Worm (Caenorhabditis elegans) whole organism, L4 larva: ENCODE results near the gene elo-8.

ENCODE experiments used
- F26F4.8 ChIP-seq: fragments of 200-800 bp; sonication (Bioruptor generic); conservative IDR thresholded peaks from 2 replicates; pipeline ENCODE4 v1.3.6; 2022; ENCODE audit warnings: missing genetic modification characterization, missing compliant biosample characterization
- F37D6.2 ChIP-seq: sonication (generic microtip); optimal IDR thresholded peaks from 2 replicates; lab custom pipeline; 2016; ENCODE audit warnings: mild to moderate bottlenecking, missing genetic modification characterization, missing compliant biosample characterization
- Y5F2A.4 ChIP-seq: fragments of 200-800 bp; sonication (Bioruptor generic); optimal IDR thresholded peaks from 2 replicates; lab custom pipeline; 2018; ENCODE audit warnings: mild to moderate bottlenecking, missing genetic modification characterization, missing compliant biosample characterization
- ZK546.5 ChIP-seq, 2 experiments: sonication (generic microtip); optimal IDR thresholded peaks; 2 replicates each; lab custom pipeline; 2017; ENCODE audit warnings: missing biosample characterization in 2 of 2, missing genetic modification characterization in 2 of 2
- ama-1 ChIP-seq: fragments of 150-350 bp; optimal IDR thresholded peaks from 2 replicates; lab custom pipeline; 2014; ENCODE audit warnings: inconsistent platforms, mixed read lengths
- arid-1 ChIP-seq: fragments of 200-800 bp; sonication (Bioruptor generic); conservative IDR thresholded peaks from 2 replicates; pipeline ENCODE4 v1.3.6; 2022; ENCODE audit warnings: missing genetic modification reagents, missing genetic modification characterization, missing compliant biosample characterization
- attf-4 ChIP-seq: sonication (generic microtip); optimal IDR thresholded peaks from 3 replicates; lab custom pipeline; 2017; ENCODE audit warnings: missing biosample characterization, missing genetic modification characterization
- ceh-20 ChIP-seq: fragments of 200-800 bp; sonication (Bioruptor generic); IDR thresholded peaks from 2 replicates; pipeline ENCODE4 v1.3.6; 2022; ENCODE audit warnings: missing genetic modification reagents, missing genetic modification characterization, missing compliant biosample characterization
- ceh-28 ChIP-seq: fragments of 150-350 bp; optimal IDR thresholded peaks from 2 replicates; lab custom pipeline; 2014; ENCODE audit warnings: missing biosample characterization, missing genetic modification reagents, missing genetic modification characterization
- ceh-32 ChIP-seq: sonication (generic microtip); optimal IDR thresholded peaks from 2 replicates; lab custom pipeline; 2016; ENCODE audit warnings: mild to moderate bottlenecking, missing genetic modification characterization, missing compliant biosample characterization; ENCODE audit not compliant: poor library complexity
- daf-16 ChIP-seq, 3 experiments: sonication (generic microtip); optimal IDR thresholded peaks; 2 replicates each; lab custom pipeline; 2016 to 2017; ENCODE audit warnings: missing genetic modification characterization in 3 of 3, missing genetic modification reagents in 3 of 3, mild to moderate bottlenecking in 2 of 3, missing compliant biosample characterization in 2 of 3, missing biosample characterization in 1 of 3, moderate library complexity in 1 of 3
- daf-19 ChIP-seq: fragments of 200-800 bp; sonication (Bioruptor generic); conservative IDR thresholded peaks from 2 replicates; pipeline ENCODE4 v1.3.6; 2022; ENCODE audit warnings: missing genetic modification characterization, missing compliant biosample characterization
- dmd-6 ChIP-seq: fragments of 200-800 bp; sonication (Bioruptor generic); IDR thresholded peaks from 2 replicates; pipeline ENCODE4 v1.3.6; 2022; ENCODE audit warnings: missing genetic modification reagents, missing genetic modification characterization, missing compliant biosample characterization
- dmd-9 ChIP-seq: fragments of 200-800 bp; sonication (Bioruptor generic); IDR thresholded peaks from 2 replicates; pipeline ENCODE4 v1.3.6; 2022; ENCODE audit warnings: missing genetic modification reagents, missing genetic modification characterization, missing compliant biosample characterization
- fos-1 ChIP-seq: fragments of 150-350 bp; optimal IDR thresholded peaks from 2 replicates; lab custom pipeline; 2014; ENCODE audit warnings: missing biosample characterization, missing genetic modification characterization
- lim-7 ChIP-seq: fragments of 200-800 bp; sonication (Bioruptor generic); IDR thresholded peaks from 2 replicates; pipeline ENCODE4 v1.3.6; 2022; ENCODE audit warnings: missing genetic modification characterization, missing compliant biosample characterization
- lin-38 ChIP-seq: fragments of 200-800 bp; sonication (Bioruptor generic); IDR thresholded peaks from 2 replicates; pipeline ENCODE4 v1.3.6; 2022; ENCODE audit warnings: missing genetic modification reagents, missing genetic modification characterization, missing compliant biosample characterization
- lir-3 ChIP-seq: sonication (generic microtip); optimal IDR thresholded peaks from 2 replicates; lab custom pipeline; 2016; ENCODE audit warnings: mild to moderate bottlenecking, missing genetic modification characterization, missing compliant biosample characterization
- lsy-2 ChIP-seq, 2 experiments: fragments of 150-350 bp in 1 of 2; sonication (generic microtip) in 1 of 2; optimal IDR thresholded peaks; 2 replicates each; lab custom pipeline; 2014 to 2017; ENCODE audit warnings: missing biosample characterization in 2 of 2, missing genetic modification characterization in 2 of 2
- mdl-1 ChIP-seq, 2 experiments: fragments of 150-350 bp in 1 of 2; sonication (generic microtip) in 1 of 2; optimal IDR thresholded peaks; 2 replicates each; lab custom pipeline; 2014 to 2017; ENCODE audit warnings: missing biosample characterization in 2 of 2, missing genetic modification characterization in 2 of 2
- mxl-2 ChIP-seq: fragments of 200-800 bp; sonication (Bioruptor generic); conservative IDR thresholded peaks from 2 replicates; pipeline ENCODE4 v1.3.6; 2022; ENCODE audit warnings: missing genetic modification reagents, missing genetic modification characterization, missing compliant biosample characterization
- mxl-3 ChIP-seq: fragments of 200-800 bp; sonication (Bioruptor generic); optimal IDR thresholded peaks from 2 replicates; lab custom pipeline; 2018; ENCODE audit warnings: mild to moderate bottlenecking, missing genetic modification characterization, missing compliant biosample characterization
- nhr-102 ChIP-seq: sonication (generic microtip); optimal IDR thresholded peaks from 2 replicates; lab custom pipeline; 2016; ENCODE audit warnings: mild to moderate bottlenecking, missing genetic modification characterization, moderate library complexity, missing compliant biosample characterization
- nhr-11 ChIP-seq: fragments of 150-350 bp; optimal IDR thresholded peaks from 2 replicates; lab custom pipeline; 2014; ENCODE audit warnings: missing biosample characterization, missing genetic modification characterization
- nhr-111 ChIP-seq: fragments of 200-800 bp; sonication (Bioruptor generic); optimal IDR thresholded peaks from 2 replicates; lab custom pipeline; 2018; ENCODE audit warnings: mild to moderate bottlenecking, missing genetic modification characterization, missing compliant biosample characterization
- nhr-28 ChIP-seq: fragments of 150-350 bp; optimal IDR thresholded peaks from 2 replicates; lab custom pipeline; 2014; ENCODE audit warnings: missing biosample characterization, missing genetic modification characterization
- nhr-48 ChIP-seq: sonication (generic microtip); optimal IDR thresholded peaks from 2 replicates; lab custom pipeline; 2016; ENCODE audit warnings: mild to moderate bottlenecking, missing genetic modification characterization, missing compliant biosample characterization
- nhr-6 ChIP-seq: fragments of 150-350 bp; optimal IDR thresholded peaks from 2 replicates; lab custom pipeline; 2014; ENCODE audit warnings: missing biosample characterization, missing genetic modification characterization
- rbr-2 ChIP-seq: sonication (generic microtip); optimal IDR thresholded peaks from 2 replicates; lab custom pipeline; 2016; ENCODE audit warnings: missing genotype, missing genetic modification characterization, missing compliant biosample characterization
- saeg-2 ChIP-seq: fragments of 200-800 bp; sonication (Bioruptor generic); IDR thresholded peaks from 2 replicates; pipeline ENCODE4 v1.3.6; 2022; ENCODE audit warnings: missing genetic modification reagents, missing genetic modification characterization, missing compliant biosample characterization
- skn-1 ChIP-seq: fragments of 150-350 bp; optimal IDR thresholded peaks from 2 replicates; lab custom pipeline; 2014; ENCODE audit warnings: missing biosample characterization, missing genetic modification characterization
- snpc-4 ChIP-seq: fragments of 150-350 bp; optimal IDR thresholded peaks from 2 replicates; lab custom pipeline; 2014; ENCODE audit warnings: missing biosample characterization, missing genetic modification characterization
- tag-97 ChIP-seq: fragments of 200-800 bp; sonication (Bioruptor generic); IDR thresholded peaks from 2 replicates; pipeline ENCODE4 v1.3.6; 2022; ENCODE audit warnings: missing genetic modification characterization, missing compliant biosample characterization
- unc-130 ChIP-seq: sonication (generic microtip); optimal IDR thresholded peaks from 2 replicates; lab custom pipeline; 2016; ENCODE audit warnings: missing genetic modification reagents, missing genetic modification characterization, missing compliant biosample characterization
- unc-39 ChIP-seq: sonication (generic microtip); optimal IDR thresholded peaks from 2 replicates; lab custom pipeline; 2017; ENCODE audit warnings: missing biosample characterization, missing genetic modification characterization
- unc-62 ChIP-seq, 3 experiments: fragments of 150-350 bp in 1 of 3; sonication (generic microtip); optimal IDR thresholded peaks in 2 of 3; peaks in 1 of 3; 1 replicate in 1 of 3; 2 replicates in 2 of 3; lab custom pipeline; 2014 to 2017; ENCODE audit warnings: missing biosample characterization in 3 of 3, missing genetic modification characterization in 3 of 3, missing genetic modification reagents in 3 of 3, missing genotype in 1 of 3
- vab-7 ChIP-seq: fragments of 200-800 bp; sonication (Bioruptor generic); IDR thresholded peaks from 2 replicates; pipeline ENCODE4 v1.3.6; 2022; ENCODE audit warnings: missing genetic modification reagents, missing genetic modification characterization, missing compliant biosample characterization
- zfp-2 ChIP-seq: sonication (generic microtip); optimal IDR thresholded peaks from 2 replicates; lab custom pipeline; 2016; ENCODE audit warnings: mild to moderate bottlenecking, missing genetic modification characterization, missing compliant biosample characterization

The elo-8 gene

ce11 chrIII:11231969-11232368 is at the start of gene elo-8:
Gene elo-8, minus strand, starts transcription at chrIII:11232069.
- peak in 1 of 2 experiments; percentile 2 for TF ChIP-seq unc-62 (GFP tag; optimal IDR thresholded peaks at IDR 0.05 in 1 of 2; lab: Kevin White, UChicago)
- no peak for TF ChIP-seq unc-62 (tag; optimal IDR thresholded peaks at IDR 0.05; lab: Kevin White, UChicago)
- TF ChIP-seq tag-97 (GFP tag; lab: Robert Waterston, UW) = no peak
- TF ChIP-seq mxl-2 (GFP tag; lab: Robert Waterston, UW) = no peak

ce11 chrIII:11279954-11280353 is 48.1 kb upstream of the elo-8 start:
- TF ChIP-seq ceh-28 = peak; percentile 92
- TF ChIP-seq F26F4.8 (GFP tag; lab: Robert Waterston, UW) = no peak

DNA sequence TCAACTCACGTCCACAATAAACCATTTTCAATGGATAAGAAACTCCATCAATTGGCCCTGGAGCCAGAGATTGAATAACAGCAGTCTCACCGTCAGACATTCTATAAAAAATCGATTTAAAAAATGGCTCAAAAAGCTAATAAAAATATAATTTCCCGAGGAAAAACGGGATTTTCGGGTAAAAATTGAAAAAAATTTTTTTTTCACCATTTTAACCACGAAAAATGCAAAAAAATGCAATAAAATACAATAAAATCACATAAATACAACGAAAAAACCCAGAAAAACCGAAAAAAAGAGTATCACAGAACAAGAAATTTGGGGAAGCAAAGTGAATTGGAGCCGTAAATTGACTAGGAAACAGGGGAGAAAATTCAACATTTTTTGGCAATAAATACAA is 46.9 kb upstream of the elo-8 start, which contains the start of gene Y47D3A.21:
Gene Y47D3A.21 (minus strand): TSS at position 101 of the 400 bp plus-strand sequence.
- TF ChIP-seq rbr-2 (tag; lab: Kevin White, UChicago) (no peak), fos-1 (tag; lab: Kevin White, UChicago) (no peak), nhr-111 (no peak), vab-7 (GFP tag; lab: Robert Waterston, UW) (no peak), mdl-1 (tag; optimal IDR thresholded peaks at IDR 0.05; lab: Kevin White, UChicago) (no peak), ceh-20 (GFP tag; lab: Robert Waterston, UW) (no peak), zfp-2 (tag; lab: Kevin White, UChicago) (no peak), Y5F2A.4 (GFP tag; lab: Kevin White, UChicago) (no peak), dmd-9 (GFP tag; lab: Robert Waterston, UW) (no peak), mxl-3 (GFP tag; lab: Kevin White, UChicago) (no peak), nhr-6 (tag; lab: Kevin White, UChicago) (no peak), unc-39 (tag; lab: Kevin White, UChicago) (no peak), F37D6.2 (no peak), saeg-2 (GFP tag; lab: Robert Waterston, UW) (no peak), attf-4 (tag; lab: Kevin White, UChicago) (no peak), unc-62 (GFP tag; optimal IDR thresholded peaks at IDR 0.05 in 1 of 2; lab: Kevin White, UChicago) (no peak), unc-62 (tag; optimal IDR thresholded peaks at IDR 0.05; lab: Kevin White, UChicago) (no peak), lim-7 (no peak)

DNA sequence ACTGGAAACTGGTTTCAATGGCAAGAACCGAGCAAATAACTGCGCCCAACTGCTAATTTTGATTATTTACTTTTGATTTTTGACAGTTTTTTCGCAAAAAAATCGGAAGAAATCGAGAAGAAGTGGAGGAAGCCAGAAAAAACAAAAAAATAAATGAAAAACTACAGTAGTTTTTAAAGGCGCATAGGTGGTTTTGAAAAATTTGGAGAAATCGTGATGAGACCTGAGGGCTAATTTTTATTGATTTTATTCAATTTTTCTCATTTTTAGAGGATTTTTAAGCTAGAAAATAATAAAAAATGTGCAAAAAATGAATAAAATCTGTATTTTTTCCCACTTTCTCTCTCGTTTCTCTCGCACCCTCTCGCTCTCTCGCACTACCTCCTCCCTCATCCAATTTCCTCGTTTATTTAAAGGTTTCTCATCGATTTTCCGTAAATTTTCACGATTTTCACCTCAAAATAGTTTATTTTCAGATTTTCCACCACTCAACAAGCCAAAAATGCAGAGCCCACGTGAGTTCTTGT is 42.8 kb upstream of the elo-8 start, which contains the start of gene Y47D3A.20:
Gene Y47D3A.20 (plus strand): TSS at position 477 of the 527 bp plus-strand sequence.
- no peak for TF ChIP-seq nhr-102 (tag; lab: Kevin White, UChicago)
- no peak for TF ChIP-seq nhr-48 (tag; lab: Kevin White, UChicago)
- no peak for TF ChIP-seq mdl-1 (tag; optimal IDR thresholded peaks at IDR 0.05; lab: Kevin White, UChicago)
- TF ChIP-seq nhr-6 (tag; lab: Kevin White, UChicago) = no peak
- no peak for TF ChIP-seq ceh-32 (tag; lab: Kevin White, UChicago)
- TF ChIP-seq skn-1 = no peak
- TF ChIP-seq fos-1 (tag; lab: Kevin White, UChicago) = no peak
- TF ChIP-seq lir-3 (tag; lab: Kevin White, UChicago) = no peak
- TF ChIP-seq, all 104 proteins: peak for 0

- TF ChIP-seq nhr-28 (tag; lab: Kevin White, UChicago) (peak; percentile 18), arid-1 (no peak)
Observed at ce11 chrIII:11270795-11271194, 38.9 kb upstream of the elo-8 start, which contains the start of gene obr-1. Gene obr-1, minus strand, starts transcription at chrIII:11270895.

- TF ChIP-seq daf-19 (GFP tag; lab: Robert Waterston, UW) (no peak), dmd-6 (GFP tag; lab: Robert Waterston, UW) (peak; percentile 20; the same call in 1 of the 2 replicates), ama-1 (no peak), ZK546.5 (tag; optimal IDR thresholded peaks at IDR 0.05; lab: Kevin White, UChicago) (no peak), lin-38 (GFP tag; lab: Robert Waterston, UW) (no peak), unc-130 (no peak), snpc-4 (tag; lab: Kevin White, UChicago) (no peak), daf-16 (GFP tag; optimal IDR thresholded peaks at IDR 0.05; lab: Kevin White, UChicago) (no peak), daf-16 (tag; optimal IDR thresholded peaks at IDR 0.05; lab: Kevin White, UChicago) (peak; percentile 30), nhr-11 (no peak), lsy-2 (tag; optimal IDR thresholded peaks at IDR 0.05; lab: Kevin White, UChicago) (no peak), nhr-28 (tag; lab: Kevin White, UChicago) (peak; percentile 99)
Observed at ce11 chrIII:11269206-11269605, 37.3 kb upstream of the elo-8 start.
